Worm (Caenorhabditis elegans) whole organism, L1 larva: ENCODE measurements around the gene F57A8.1.

Experiments used
- Y116A8C.19 ChIP-seq: sonication (generic microtip); optimal IDR thresholded peaks from 2 replicates; lab custom pipeline; 2016; ENCODE audit warnings: missing compliant biosample characterization, missing genetic modification characterization, borderline replicate concordance
- alr-1 ChIP-seq: fragments of 200-800 bp; sonication (Bioruptor generic); optimal IDR thresholded peaks from 2 replicates; lab custom pipeline; 2018; ENCODE audit warnings: borderline replicate concordance, mild to moderate bottlenecking, missing genetic modification characterization, missing compliant biosample characterization
- aly-2 ChIP-seq: fragments of 150-350 bp; optimal IDR thresholded peaks from 2 replicates; lab custom pipeline; 2014; ENCODE audit warnings: missing biosample characterization, missing genetic modification characterization
- ama-1 ChIP-seq: fragments of 150-350 bp; optimal IDR thresholded peaks from 2 replicates; lab custom pipeline; 2014
- blmp-1 ChIP-seq: fragments of 150-350 bp; optimal IDR thresholded peaks from 2 replicates; lab custom pipeline; 2014; ENCODE audit warnings: missing biosample characterization, missing genetic modification characterization
- ceh-63 ChIP-seq: fragments of 200-800 bp; sonication (Bioruptor generic); optimal IDR thresholded peaks from 2 replicates; lab custom pipeline; 2018; ENCODE audit warnings: mild to moderate bottlenecking, missing genetic modification characterization, missing compliant biosample characterization
- ceh-82 ChIP-seq, 3 experiments: fragments of 150-350 bp in 1 of 3; sonication (generic microtip) in 2 of 3; optimal IDR thresholded peaks; 2 replicates each; lab custom pipeline; 2014 to 2017; ENCODE audit warnings: missing biosample characterization in 3 of 3, missing genetic modification characterization in 3 of 3
- ceh-90 ChIP-seq: sonication (generic microtip); optimal IDR thresholded peaks from 2 replicates; lab custom pipeline; 2016; ENCODE audit warnings: missing genetic modification characterization, missing compliant biosample characterization
- ces-1 ChIP-seq: fragments of 150-350 bp; optimal IDR thresholded peaks from 2 replicates; lab custom pipeline; 2014; ENCODE audit warnings: missing biosample characterization, missing genetic modification reagents, missing genetic modification characterization
- efl-1 ChIP-seq, 4 experiments: fragments of 150-350 bp; optimal IDR thresholded peaks in 3 of 4; peaks in 1 of 4; 1 replicate in 1 of 4; 2 replicates in 3 of 4; lab custom pipeline; 2014; ENCODE audit warnings: missing biosample characterization in 2 of 4, missing genetic modification characterization in 2 of 4, missing genetic modification reagents in 2 of 4
- egl-27 ChIP-seq, 2 experiments: fragments of 150-350 bp in 1 of 2; sonication (generic microtip); optimal IDR thresholded peaks; 3 replicates each; lab custom pipeline; 2017 to 2018; ENCODE audit warnings: missing biosample characterization in 2 of 2, missing genetic modification characterization in 2 of 2, missing genetic modification reagents in 2 of 2
- elt-2 ChIP-seq: sonication (generic microtip); optimal IDR thresholded peaks from 2 replicates; lab custom pipeline; 2016; ENCODE audit warnings: missing genetic modification characterization, mild to moderate bottlenecking, inconsistent platforms, missing compliant biosample characterization, missing genetic modification reagents
- ets-5 ChIP-seq: fragments of 200-800 bp; sonication (Bioruptor generic); IDR thresholded peaks from 2 replicates; pipeline ENCODE4 v1.3.6; 2022; ENCODE audit warnings: missing genetic modification characterization, missing compliant biosample characterization
- hlh-17 ChIP-seq: fragments of 200-800 bp; sonication (Bioruptor generic); optimal IDR thresholded peaks from 2 replicates; lab custom pipeline; 2018; ENCODE audit warnings: missing genetic modification characterization, mild to moderate bottlenecking, missing compliant biosample characterization, moderate library complexity, borderline replicate concordance
- irx-1 ChIP-seq: sonication (generic microtip); optimal IDR thresholded peaks from 2 replicates; lab custom pipeline; 2016; ENCODE audit warnings: missing genetic modification characterization, missing compliant biosample characterization
- lin-14 ChIP-seq: fragments of 200-800 bp; sonication (Bioruptor generic); optimal IDR thresholded peaks from 2 replicates; lab custom pipeline; 2018; ENCODE audit warnings: mild to moderate bottlenecking, missing genetic modification characterization, moderate library complexity, missing compliant biosample characterization
- lin-35 ChIP-seq, 2 experiments: fragments of 150-350 bp; optimal IDR thresholded peaks; 2 replicates each; lab custom pipeline; 2014; ENCODE audit warnings: missing biosample characterization in 2 of 2, missing genetic modification characterization in 2 of 2, missing genetic modification reagents in 2 of 2
- lsy-2 ChIP-seq, 2 experiments: fragments of 150-350 bp; optimal IDR thresholded peaks; 2 replicates each; lab custom pipeline; 2014; ENCODE audit warnings: missing biosample characterization in 2 of 2, missing genetic modification characterization in 2 of 2
- mab-9 ChIP-seq: fragments of 200-800 bp; sonication (Bioruptor generic); IDR thresholded peaks from 2 replicates; pipeline ENCODE4 v1.3.6; 2022; ENCODE audit warnings: missing genetic modification reagents, missing genetic modification characterization, missing compliant biosample characterization
- mdl-1 ChIP-seq, 2 experiments: fragments of 150-350 bp; optimal IDR thresholded peaks; 2 replicates each; lab custom pipeline; 2014 to 2017; ENCODE audit warnings: missing biosample characterization in 2 of 2, missing genetic modification characterization in 2 of 2, inconsistent platforms in 1 of 2
- mep-1 ChIP-seq: fragments of 150-350 bp; optimal IDR thresholded peaks from 2 replicates; lab custom pipeline; 2014; ENCODE audit warnings: missing biosample characterization, missing genetic modification characterization
- nhr-11 ChIP-seq: fragments of 150-350 bp; optimal IDR thresholded peaks from 2 replicates; lab custom pipeline; 2014; ENCODE audit warnings: missing biosample characterization, missing genetic modification characterization
- nhr-47 ChIP-seq: sonication (generic microtip); optimal IDR thresholded peaks from 2 replicates; lab custom pipeline; 2016; ENCODE audit warnings: mild to moderate bottlenecking, missing genetic modification characterization, moderate library complexity, missing compliant biosample characterization
- nhr-85 ChIP-seq: sonication (generic microtip); peaks from one replicate; lab custom pipeline; 2016; ENCODE audit warnings: missing genetic modification characterization, inconsistent platforms, missing compliant biosample characterization
- nhr-90 ChIP-seq: sonication (generic microtip); optimal IDR thresholded peaks from 2 replicates; lab custom pipeline; 2016; ENCODE audit warnings: mild to moderate bottlenecking, missing genetic modification characterization, missing compliant biosample characterization; ENCODE audit not compliant: poor library complexity
- pag-3 ChIP-seq: sonication (generic microtip); optimal IDR thresholded peaks from 2 replicates; lab custom pipeline; 2017; ENCODE audit warnings: missing genetic modification characterization, mild to moderate bottlenecking, missing compliant biosample characterization, antibody characterized with exemption, borderline replicate concordance; ENCODE audit not compliant: insufficient read depth
- pax-3 ChIP-seq: fragments of 200-800 bp; sonication (Bioruptor generic); optimal IDR thresholded peaks from 2 replicates; lab custom pipeline; 2018; ENCODE audit warnings: mild to moderate bottlenecking, missing genetic modification characterization, moderate library complexity, missing compliant biosample characterization
- tbx-2 ChIP-seq: sonication (generic microtip); optimal IDR thresholded peaks from 2 replicates; lab custom pipeline; 2016; ENCODE audit warnings: missing genetic modification characterization, missing compliant biosample characterization
- tlp-1 ChIP-seq: fragments of 150-350 bp; optimal IDR thresholded peaks from 2 replicates; lab custom pipeline; 2014; ENCODE audit warnings: missing biosample characterization, missing genetic modification characterization
- unc-130 ChIP-seq: fragments of 150-350 bp; optimal IDR thresholded peaks from 2 replicates; lab custom pipeline; 2017; ENCODE audit warnings: missing biosample characterization, missing genetic modification characterization, inconsistent platforms
- unc-62 ChIP-seq: fragments of 150-350 bp; optimal IDR thresholded peaks from 2 replicates; lab custom pipeline; 2014; ENCODE audit warnings: missing biosample characterization, missing genetic modification reagents, missing genetic modification characterization
- unc-98 ChIP-seq: fragments of 200-800 bp; sonication (Bioruptor generic); IDR thresholded peaks from 2 replicates; pipeline ENCODE4 v1.3.6; 2022; ENCODE audit warnings: missing genetic modification characterization, missing compliant biosample characterization
- vab-15 ChIP-seq: sonication (generic microtip); optimal IDR thresholded peaks from 2 replicates; lab custom pipeline; 2017; ENCODE audit warnings: missing genotype, mild to moderate bottlenecking, missing genetic modification characterization, missing compliant biosample characterization
- xbp-1 ChIP-seq: sonication (generic microtip); optimal IDR thresholded peaks from 2 replicates; lab custom pipeline; 2016; ENCODE audit warnings: missing genetic modification characterization, missing compliant biosample characterization
- zip-4 ChIP-seq: fragments of 200-800 bp; sonication (Bioruptor generic); optimal IDR thresholded peaks from 2 replicates; lab custom pipeline; 2018; ENCODE audit warnings: mild to moderate bottlenecking, missing genetic modification characterization, moderate library complexity, missing compliant biosample characterization
- ztf-11 ChIP-seq, 2 experiments: sonication (generic microtip); optimal IDR thresholded peaks; 2 replicates each; lab custom pipeline; 2016 to 2017; ENCODE audit warnings: missing genetic modification characterization in 2 of 2, missing biosample characterization in 1 of 2, missing compliant biosample characterization in 1 of 2
- ztf-4 ChIP-seq: fragments of 150-350 bp; optimal IDR thresholded peaks from 2 replicates; lab custom pipeline; 2014; ENCODE audit warnings: missing biosample characterization, missing genetic modification characterization

Gene F57A8.1

DNA sequence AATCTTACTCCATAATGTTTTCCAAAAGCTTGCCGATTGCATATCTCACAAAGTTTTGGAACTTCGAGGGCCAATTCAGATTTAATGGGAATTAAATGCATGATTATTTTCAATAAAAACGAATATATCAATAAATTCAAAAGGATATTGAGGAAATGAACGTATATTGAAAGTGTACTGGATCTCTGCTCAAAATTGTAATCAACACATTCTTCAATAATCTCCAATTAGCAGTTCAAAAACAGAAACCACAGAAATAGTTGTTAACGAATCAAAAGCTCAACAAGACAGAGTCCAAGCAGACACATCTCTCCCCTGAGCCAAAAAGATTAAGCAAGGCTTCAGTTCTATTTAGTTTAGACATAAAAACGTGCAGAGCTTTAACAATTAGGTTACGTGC lies 33.4 kb downstream of the F57A8.1 start, which contains the start of gene nhr-192:
Gene nhr-192, minus strand, starts transcription at position 101 of the 400 bp plus-strand sequence.
- no peak for TF ChIP-seq nhr-90
- TF ChIP-seq tlp-1 (tag; lab: Kevin White, UChicago): no peak
- no peak for TF ChIP-seq mdl-1 (tag; optimal IDR thresholded peaks at IDR 0.05; lab: Kevin White, UChicago)
- TF ChIP-seq ztf-11 (tag; optimal IDR thresholded peaks at IDR 0.05; lab: Kevin White, UChicago): no peak
- TF ChIP-seq ceh-90 (tag; lab: Kevin White, UChicago): no peak
- TF ChIP-seq efl-1 (optimal IDR thresholded peaks at IDR 0.05; lab: Kevin White, UChicago): no peak
- no peak for TF ChIP-seq efl-1 (GFP tag; optimal IDR thresholded peaks at IDR 0.05 in 1 of 2; lab: Kevin White, UChicago)
- TF ChIP-seq tbx-2 (tag; lab: Kevin White, UChicago): no peak
- no peak for TF ChIP-seq unc-98 (GFP tag; lab: Robert Waterston, UW)
- no peak for TF ChIP-seq lsy-2 (tag; optimal IDR thresholded peaks at IDR 0.05; lab: Kevin White, UChicago)
- TF ChIP-seq ceh-63: no peak
- no peak for TF ChIP-seq ceh-82 (tag; optimal IDR thresholded peaks at IDR 0.05; lab: Kevin White, UChicago)
- TF ChIP-seq nhr-11 (tag; lab: Kevin White, UChicago): no peak
- TF ChIP-seq ets-5 (GFP tag; lab: Robert Waterston, UW): no peak
- TF ChIP-seq xbp-1: no peak
- TF ChIP-seq egl-27 (tag; optimal IDR thresholded peaks at IDR 0.05; lab: Kevin White, UChicago): no peak
- TF ChIP-seq ama-1 (lab: Kevin White, UChicago): no peak

DNA sequence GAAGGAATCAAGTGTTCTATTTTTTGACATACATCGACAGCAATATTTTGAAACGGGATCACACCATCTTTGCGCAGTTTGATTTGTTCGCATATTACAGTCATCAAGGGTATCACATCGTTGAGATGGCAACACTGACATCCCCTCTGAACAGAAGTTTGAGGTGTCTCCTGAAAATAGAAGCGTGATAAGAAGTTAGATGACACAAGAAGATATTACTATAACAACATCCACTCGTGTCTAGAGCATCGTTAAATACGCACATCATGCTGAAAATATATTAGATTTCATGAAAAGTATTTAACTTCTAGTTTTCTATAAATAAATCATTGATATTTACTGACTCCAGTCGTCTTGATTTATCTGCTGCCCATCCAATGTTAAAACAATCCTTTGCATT lies 35.6 kb downstream of the F57A8.1 start:
- TF ChIP-seq mep-1 (tag; lab: Kevin White, UChicago) (no peak), unc-62 (GFP tag; lab: Kevin White, UChicago) (no peak), lin-14 (GFP tag; lab: Kevin White, UChicago) (no peak), elt-2 (tag; lab: Kevin White, UChicago) (no peak), aly-2 (tag; lab: Kevin White, UChicago) (no peak)

DNA sequence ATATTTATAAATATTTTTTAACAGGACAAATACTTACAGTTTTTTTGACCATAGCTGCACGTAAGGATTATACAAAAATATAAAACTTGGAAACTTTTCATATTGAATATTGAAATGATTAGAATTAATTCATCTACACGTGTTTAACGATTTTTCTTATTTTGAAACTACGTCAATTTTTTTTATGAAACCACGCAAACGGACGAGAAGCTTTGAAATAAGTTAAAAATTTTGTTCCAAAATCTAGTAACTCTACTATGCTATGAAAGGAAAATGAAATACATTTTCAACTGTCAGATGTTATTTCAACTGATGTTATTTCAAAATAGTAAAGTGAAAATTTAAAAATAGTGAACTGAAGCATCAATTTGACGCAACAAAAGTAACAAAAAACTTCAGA lies 36.7 kb downstream of the F57A8.1 start, which contains the start of gene F57A8.6:
Gene F57A8.6, minus strand, starts transcription at position 101 of the 400 bp plus-strand sequence.
- TF ChIP-seq unc-130 (tag; lab: Kevin White, UChicago) (no peak), unc-98 (GFP tag; lab: Robert Waterston, UW) (no peak), ztf-4 (tag; lab: Kevin White, UChicago) (no peak), pag-3 (tag; lab: Kevin White, UChicago) (no peak), nhr-11 (tag; lab: Kevin White, UChicago) (no peak), blmp-1 (no peak), mab-9 (GFP tag; lab: Robert Waterston, UW) (no peak), ces-1 (GFP tag; lab: Kevin White, UChicago) (no peak), irx-1 (no peak), alr-1 (tag; lab: Kevin White, UChicago) (no peak), lsy-2 (tag; optimal IDR thresholded peaks at IDR 0.05; lab: Kevin White, UChicago) (no peak), pax-3 (tag; lab: Kevin White, UChicago) (no peak), nhr-85 (tag; lab: Kevin White, UChicago) (no peak), zip-4 (no peak), elt-2 (tag; lab: Kevin White, UChicago) (no peak), lin-35 (GFP tag; optimal IDR thresholded peaks at IDR 0.05; lab: Kevin White, UChicago) (no peak), hlh-17 (GFP tag; lab: Kevin White, UChicago) (no peak), Y116A8C.19 (no peak)

DNA sequence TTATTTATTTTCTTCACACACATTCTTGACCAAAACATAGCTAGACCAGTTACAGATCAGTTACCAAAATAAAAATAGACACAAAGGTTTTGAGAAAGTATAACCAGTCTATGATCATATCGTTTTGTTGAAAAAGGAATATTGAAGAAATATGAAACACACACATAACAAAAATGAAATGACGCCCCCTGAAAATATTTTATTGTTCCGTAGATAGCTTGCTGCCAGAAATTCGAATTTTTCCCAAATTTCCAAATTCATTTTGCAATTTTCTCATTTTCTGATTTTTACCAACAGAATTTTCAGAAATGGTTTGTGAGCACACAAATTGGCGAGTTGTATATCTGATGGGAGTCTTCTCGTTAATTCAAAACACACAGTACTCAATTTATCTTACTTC lies 38.3 kb downstream of the F57A8.1 start, which contains the start of gene F57A8.7:
Gene F57A8.7, plus strand, starts transcription at position 301 of the 400 bp plus-strand sequence.
- TF ChIP-seq vab-15 (tag; lab: Kevin White, UChicago): no peak
- no peak for TF ChIP-seq nhr-47
